Worm (Caenorhabditis elegans) whole organism, L3 larva: ENCODE results near the gene Y46G5A.8.
A peak's percentile ranks its signal among the peaks of the same experiment; 100 is the strongest.

Experiments used
- R02D3.7 ChIP-seq: fragments of 150-350 bp; optimal IDR thresholded peaks from 2 replicates; lab custom pipeline; 2014; ENCODE audit warnings: missing biosample characterization, missing genetic modification characterization
- ZK546.5 ChIP-seq: sonication (generic microtip); optimal IDR thresholded peaks from 2 replicates; lab custom pipeline; 2017; ENCODE audit warnings: missing biosample characterization, missing genetic modification characterization
- aly-2 ChIP-seq: fragments of 150-350 bp; optimal IDR thresholded peaks from 2 replicates; lab custom pipeline; 2014; ENCODE audit warnings: missing biosample characterization, missing genetic modification characterization
- ama-1 ChIP-seq: fragments of 150-350 bp; optimal IDR thresholded peaks from 2 replicates; lab custom pipeline; 2018
- ceh-9 ChIP-seq: sonication (generic microtip); optimal IDR thresholded peaks from 2 replicates; lab custom pipeline; 2018; ENCODE audit warnings: missing biosample characterization, missing genetic modification characterization
- egl-27 ChIP-seq: sonication (generic microtip); optimal IDR thresholded peaks from 4 replicates; lab custom pipeline; 2017; ENCODE audit warnings: missing biosample characterization, missing genetic modification reagents, missing genetic modification characterization
- elt-2 ChIP-seq: sonication (generic microtip); optimal IDR thresholded peaks from 2 replicates; lab custom pipeline; 2016; ENCODE audit warnings: missing genetic modification reagents, mild to moderate bottlenecking, missing genetic modification characterization, missing compliant biosample characterization
- elt-3 ChIP-seq, 3 experiments: fragments of 150-350 bp in 1 of 3; sonication (generic microtip) in 2 of 3; optimal IDR thresholded peaks; 2 replicates in 2 of 3; 4 replicates in 1 of 3; lab custom pipeline; 2014 to 2017; ENCODE audit warnings: missing biosample characterization in 3 of 3, missing genetic modification characterization in 3 of 3
- fkh-2 ChIP-seq: fragments of 150-350 bp; optimal IDR thresholded peaks from 2 replicates; lab custom pipeline; 2014; ENCODE audit warnings: missing biosample characterization, missing genetic modification reagents, missing genetic modification characterization
- fos-1 ChIP-seq: fragments of 150-350 bp; optimal IDR thresholded peaks from 2 replicates; lab custom pipeline; 2014; ENCODE audit warnings: missing biosample characterization, missing genetic modification characterization
- jun-1 ChIP-seq: fragments of 150-350 bp; optimal IDR thresholded peaks from 2 replicates; lab custom pipeline; 2014; ENCODE audit warnings: missing biosample characterization, missing genetic modification reagents, missing genetic modification characterization
- lin-15B ChIP-seq: fragments of 150-350 bp; optimal IDR thresholded peaks from 2 replicates; lab custom pipeline; 2014; ENCODE audit warnings: missing biosample characterization, missing genetic modification characterization
- lin-39 ChIP-seq: fragments of 150-350 bp; optimal IDR thresholded peaks from 2 replicates; lab custom pipeline; 2018; ENCODE audit warnings: missing biosample characterization, missing genetic modification reagents, missing genetic modification characterization
- lsy-12 ChIP-seq: sonication (generic microtip); optimal IDR thresholded peaks from 2 replicates; lab custom pipeline; 2016; ENCODE audit warnings: mild to moderate bottlenecking, missing genetic modification characterization, missing compliant biosample characterization
- nfya-1 ChIP-seq: sonication (generic microtip); optimal IDR thresholded peaks from 2 replicates; lab custom pipeline; 2017; ENCODE audit warnings: missing genetic modification characterization, mild to moderate bottlenecking, missing compliant biosample characterization, antibody characterized with exemption, moderate library complexity; ENCODE audit not compliant: insufficient read depth
- nhr-23 ChIP-seq: fragments of 150-350 bp; optimal IDR thresholded peaks from 2 replicates; lab custom pipeline; 2014; ENCODE audit warnings: missing biosample characterization, missing genetic modification reagents, missing genetic modification characterization
- nhr-25 ChIP-seq: sonication (generic microtip); optimal IDR thresholded peaks from 2 replicates; lab custom pipeline; 2017; ENCODE audit warnings: missing biosample characterization, missing genetic modification characterization
- nhr-28 ChIP-seq: fragments of 150-350 bp; optimal IDR thresholded peaks from 2 replicates; lab custom pipeline; 2014; ENCODE audit warnings: missing biosample characterization, missing genetic modification characterization
- nhr-43 ChIP-seq: sonication (generic microtip); optimal IDR thresholded peaks from 2 replicates; lab custom pipeline; 2016; ENCODE audit warnings: mild to moderate bottlenecking, missing genetic modification characterization, missing compliant biosample characterization; ENCODE audit not compliant: poor library complexity, severe bottlenecking
- pha-4 ChIP-seq: fragments of 150-350 bp; optimal IDR thresholded peaks from 2 replicates; lab custom pipeline; 2014; ENCODE audit warnings: missing biosample characterization, missing genetic modification reagents, missing genetic modification characterization
- pqm-1 ChIP-seq: fragments of 150-350 bp; optimal IDR thresholded peaks from 2 replicates; lab custom pipeline; 2017; ENCODE audit warnings: missing biosample characterization, missing genetic modification characterization, inconsistent platforms
- sea-2 ChIP-seq: fragments of 150-350 bp; sonication (generic microtip); optimal IDR thresholded peaks from 4 replicates; lab custom pipeline; 2014; ENCODE audit warnings: missing biosample characterization, missing genetic modification reagents, missing genetic modification characterization
- skn-1 ChIP-seq: fragments of 150-350 bp; optimal IDR thresholded peaks from 2 replicates; lab custom pipeline; 2014; ENCODE audit warnings: missing biosample characterization, missing genetic modification characterization
- snpc-4 ChIP-seq: fragments of 150-350 bp; optimal IDR thresholded peaks from 2 replicates; lab custom pipeline; 2014; ENCODE audit warnings: missing biosample characterization, missing genetic modification characterization
- tbx-2 ChIP-seq: sonication (generic microtip); optimal IDR thresholded peaks from 2 replicates; lab custom pipeline; 2016; ENCODE audit warnings: mild to moderate bottlenecking, missing genetic modification characterization, missing compliant biosample characterization
- unc-62 ChIP-seq: fragments of 150-350 bp; sonication (generic microtip); optimal IDR thresholded peaks from 4 replicates; lab custom pipeline; 2014; ENCODE audit warnings: missing biosample characterization, missing genetic modification reagents, missing genetic modification characterization

The Y46G5A.8 gene

DNA sequence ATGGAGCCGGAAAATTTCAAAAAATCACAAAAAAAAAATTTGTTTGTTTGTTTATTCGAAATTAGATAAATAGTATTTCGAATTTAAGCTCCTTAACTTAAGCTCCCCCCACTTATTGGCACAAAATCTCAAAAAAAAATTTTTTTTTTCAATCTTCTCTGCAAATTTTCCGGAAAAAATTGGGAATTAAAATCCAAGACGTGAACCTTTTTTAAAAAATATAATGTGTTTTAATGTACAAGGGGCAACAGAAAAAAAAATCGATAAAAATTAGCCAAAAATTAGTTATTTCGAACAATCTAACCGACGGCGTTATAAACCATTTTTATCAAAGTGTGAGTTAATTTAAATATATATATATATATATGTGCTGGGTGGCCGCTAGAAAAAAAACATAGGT lies 18.3 kb downstream of the Y46G5A.8 start, which contains the start of gene Y46G5A.14:
TSS of gene Y46G5A.14 (plus strand) at position 301 of the 400 bp plus-strand sequence.
- TF ChIP-seq lin-15B (tag; lab: Kevin White, UChicago) (no peak), lsy-12 (no peak), nhr-25 (tag; lab: Kevin White, UChicago) (no peak), nhr-28 (tag; lab: Kevin White, UChicago) (no peak), unc-62 (GFP tag; lab: Kevin White, UChicago) (no peak), pqm-1 (no peak), ZK546.5 (tag; lab: Kevin White, UChicago) (no peak), jun-1 (no peak), fos-1 (tag; lab: Kevin White, UChicago) (no peak), R02D3.7 (tag; lab: Kevin White, UChicago) (no peak), aly-2 (tag; lab: Kevin White, UChicago) (no peak)

DNA sequence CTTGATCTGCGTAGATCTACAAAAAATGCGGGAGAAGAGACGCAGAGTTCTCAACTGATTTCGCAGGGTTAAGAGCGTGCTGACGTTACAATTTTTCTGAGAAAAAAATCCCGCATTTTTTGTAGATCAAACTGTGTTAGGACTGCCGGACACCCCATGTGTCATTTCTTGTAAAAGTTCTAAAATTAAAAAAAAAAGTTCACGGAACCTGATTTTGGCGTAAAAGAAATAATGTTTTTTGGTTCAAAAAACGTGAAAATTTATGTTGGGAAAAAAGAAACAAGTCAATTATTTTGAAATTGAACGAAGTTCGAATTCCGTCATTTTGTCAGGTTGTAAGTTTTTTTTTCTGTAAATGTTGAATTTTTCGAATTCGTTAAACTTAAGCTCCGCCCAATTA lies 20.2 kb downstream of the Y46G5A.8 start, which contains the start of gene Y46G5A.34:
TSS of gene Y46G5A.34 (plus strand) at position 301 of the 400 bp plus-strand sequence.
- TF ChIP-seq sea-2 (GFP tag; lab: Kevin White, UChicago): no peak

DNA sequence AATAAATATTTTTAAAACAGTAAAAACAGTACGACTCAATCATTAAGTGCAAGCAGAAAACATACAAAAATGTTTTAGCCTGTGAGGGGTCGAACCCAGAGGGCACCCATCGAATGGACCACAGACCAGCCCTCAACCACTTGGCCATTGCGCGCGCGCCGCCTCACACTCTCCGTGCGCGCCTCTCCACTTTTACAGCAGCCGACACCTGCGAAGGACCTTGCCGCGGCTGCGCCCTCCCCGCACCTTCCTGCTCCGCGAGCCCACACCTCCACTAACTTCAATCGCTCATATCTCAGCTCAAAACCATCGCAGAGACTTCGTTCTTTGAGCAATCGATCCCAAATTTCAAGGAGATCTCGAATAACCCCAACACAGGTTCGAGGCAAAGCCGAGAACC lies 22.2 kb downstream of the Y46G5A.8 start:
- peak; percentile 50 for TF ChIP-seq nfya-1 (tag; lab: Kevin White, UChicago)
- peak; percentile 21 for TF ChIP-seq elt-2 (tag; lab: Kevin White, UChicago)
- TF ChIP-seq nhr-25 (tag; lab: Kevin White, UChicago): peak; percentile 39
- TF ChIP-seq lin-15B (tag; lab: Kevin White, UChicago): peak; percentile 53
- TF ChIP-seq snpc-4 (tag; lab: Kevin White, UChicago): peak; percentile 97
- TF ChIP-seq tbx-2: peak; percentile 8
- peak; percentile 75 for TF ChIP-seq lin-39 (tag; lab: Kevin White, UChicago)

DNA sequence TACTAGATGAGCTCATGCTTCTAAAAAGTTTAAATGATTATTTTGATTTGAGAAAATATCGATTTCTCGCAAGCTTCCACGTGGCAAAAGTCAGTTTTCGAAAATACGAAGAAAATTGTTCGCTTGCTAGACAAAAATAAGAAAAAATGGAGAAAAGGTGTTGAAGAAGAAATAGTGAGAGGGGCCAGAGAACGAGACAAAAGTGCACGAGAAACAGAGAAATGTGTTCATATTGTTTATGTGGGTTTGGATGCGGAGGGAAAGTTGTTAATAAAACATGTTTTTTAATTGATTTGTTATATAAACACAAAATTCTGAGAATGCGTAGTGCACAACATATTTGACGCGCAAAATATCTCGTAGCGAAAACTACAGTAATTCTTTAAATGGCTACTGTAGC lies 29.3 kb downstream of the Y46G5A.8 start, which contains the start of gene Y46G5A.15:
TSS of gene Y46G5A.15 (minus strand) at position 26 of the 400 bp plus-strand sequence.
- TF ChIP-seq skn-1 (tag; lab: Kevin White, UChicago) (no peak), pha-4 (peak; percentile 31)

DNA sequence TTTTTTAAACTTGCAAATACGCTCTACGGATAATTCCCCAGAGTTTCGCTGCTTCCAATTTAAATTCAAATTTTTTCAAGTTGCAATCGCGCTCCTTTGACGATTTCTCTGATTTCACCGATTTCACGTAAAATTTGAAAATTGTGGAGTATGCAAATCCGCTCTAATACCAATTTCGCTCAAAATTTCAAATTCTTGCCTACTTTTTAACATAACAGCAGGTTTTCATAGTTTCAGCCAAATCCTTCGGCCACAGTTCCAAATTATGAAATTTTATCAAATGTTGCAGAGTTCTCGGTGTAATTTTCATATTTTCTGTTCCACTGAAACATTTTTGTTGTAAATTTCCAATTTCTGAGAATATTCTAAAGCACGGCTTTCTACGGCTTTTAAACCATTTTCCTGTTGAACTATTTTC lies 31.7 kb downstream of the Y46G5A.8 start, which contains the start of gene alkb-7:
TSS of gene alkb-7 (minus strand) at position 323 of the 418 bp plus-strand sequence.
- TF ChIP-seq ama-1 (peak; percentile 33), pha-4 (no peak), lsy-12 (peak; percentile 35), elt-2 (tag; lab: Kevin White, UChicago) (peak; percentile 39), nhr-23 (tag; lab: Kevin White, UChicago) (peak; percentile 21), fkh-2 (tag; lab: Kevin White, UChicago) (no peak), nfya-1 (tag; lab: Kevin White, UChicago) (peak; percentile 33), aly-2 (tag; lab: Kevin White, UChicago) (peak; percentile 21), lin-15B (tag; lab: Kevin White, UChicago) (peak; percentile 13), nhr-43 (tag; lab: Kevin White, UChicago) (peak; percentile 70)

DNA sequence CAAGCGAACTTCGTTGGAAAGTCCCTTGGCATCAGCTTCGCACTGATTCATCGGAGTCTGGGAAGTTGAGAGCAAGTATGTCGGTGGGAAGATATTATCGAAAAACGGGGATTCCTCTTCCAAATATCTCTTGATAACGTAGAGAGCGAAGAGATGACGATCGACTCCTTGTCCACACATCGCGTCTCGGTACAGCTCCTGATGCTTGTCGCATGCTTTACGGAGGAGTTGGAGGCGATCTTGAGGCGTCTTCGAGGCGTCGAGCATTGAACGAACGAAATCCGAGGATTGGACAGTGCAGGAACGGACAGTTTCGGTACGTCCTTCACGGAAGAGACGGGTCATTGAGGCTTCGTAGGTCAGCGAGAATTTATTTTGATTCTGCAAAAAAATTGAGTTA lies 33.4 kb downstream of the Y46G5A.8 start:
- TF ChIP-seq lsy-12: no peak
- no peak for TF ChIP-seq nhr-43 (tag; lab: Kevin White, UChicago)

DNA sequence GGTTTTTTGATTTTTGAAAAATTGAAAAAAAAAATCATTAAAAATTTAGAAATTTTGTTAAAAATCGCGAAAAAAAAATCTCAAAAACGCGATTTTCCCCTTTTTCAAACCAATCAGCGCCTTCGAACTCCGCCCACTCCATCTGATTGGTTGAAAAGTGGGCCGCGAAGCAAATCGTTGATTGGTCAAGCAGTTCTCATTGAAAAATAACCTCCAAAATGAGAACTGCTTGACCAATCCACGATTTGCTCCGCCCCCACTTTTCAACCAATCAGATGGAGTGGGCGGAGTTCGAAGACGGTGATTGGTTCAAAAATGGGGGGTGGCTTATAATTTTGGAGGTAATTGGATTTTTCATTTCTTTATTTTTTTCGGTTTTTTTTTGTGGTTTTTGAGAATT lies 34.3 kb downstream of the Y46G5A.8 start:
- peak; percentile 98 for TF ChIP-seq nfya-1 (tag; lab: Kevin White, UChicago)
- no peak for TF ChIP-seq elt-3 (tag; optimal IDR thresholded peaks at IDR 0.05; lab: Kevin White, UChicago)
- TF ChIP-seq pqm-1: no peak
- TF ChIP-seq ceh-9 (tag; lab: Kevin White, UChicago): no peak

DNA sequence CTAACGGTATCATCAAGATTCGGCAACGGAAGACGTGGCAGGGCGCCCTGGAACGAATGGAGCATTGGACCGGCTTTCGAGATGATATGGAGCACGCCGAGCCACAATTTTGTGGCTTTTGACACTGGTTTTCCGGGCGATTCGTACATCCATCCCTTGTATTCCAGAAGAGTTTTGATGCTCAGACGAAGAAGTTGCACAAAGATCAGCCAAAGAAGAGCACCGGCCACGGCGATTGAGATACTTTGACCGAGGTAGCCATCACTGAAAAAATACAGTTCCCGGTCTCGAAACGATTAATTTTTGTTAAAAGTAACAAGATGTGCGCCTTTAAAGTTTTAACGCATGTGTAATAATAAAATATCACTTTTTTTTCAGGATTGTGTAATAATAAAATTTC lies 39.0 kb downstream of the Y46G5A.8 start:
- peak; percentile 3 for TF ChIP-seq tbx-2
- peak; percentile 47 for TF ChIP-seq lsy-12
- no peak for TF ChIP-seq egl-27 (tag; lab: Kevin White, UChicago)
- peak; percentile 37 for TF ChIP-seq nhr-43 (tag; lab: Kevin White, UChicago)
- TF ChIP-seq unc-62 (GFP tag; lab: Kevin White, UChicago): no peak
- TF ChIP-seq, all 47 proteins: peak for 3
